Worm (Caenorhabditis elegans) whole organism, mixed stage, embryonic: Measurements from ENCODE around the gene rars-1.

Experiments used
- ham-2 ChIP-seq: fragments of 200-800 bp; sonication (Bioruptor generic); optimal IDR thresholded peaks from 2 replicates; lab custom pipeline; 2018; ENCODE audit warnings: mild to moderate bottlenecking, missing genetic modification characterization, missing compliant biosample characterization
- nhr-237 ChIP-seq: fragments of 150-350 bp; optimal IDR thresholded peaks from 2 replicates; lab custom pipeline; 2014; ENCODE audit warnings: missing biosample characterization, missing genetic modification characterization
- nhr-76 ChIP-seq: sonication (generic microtip); optimal IDR thresholded peaks from 2 replicates; lab custom pipeline; 2017; ENCODE audit warnings: missing biosample characterization, missing genetic modification characterization

ce11 chrIII:4952970-4953369 is 36.0 kb upstream of the rars-1 start:
- no peak for TF ChIP-seq nhr-237 (tag; lab: Kevin White, UChicago)
- no peak for TF ChIP-seq ham-2 (GFP tag; lab: Kevin White, UChicago)
- TF ChIP-seq nhr-76 (tag; lab: Kevin White, UChicago) = no peak
